Fruit fly (Drosophila melanogaster): ENCODE results near the gene AhcyL2.

Gene AhcyL2

DNA sequence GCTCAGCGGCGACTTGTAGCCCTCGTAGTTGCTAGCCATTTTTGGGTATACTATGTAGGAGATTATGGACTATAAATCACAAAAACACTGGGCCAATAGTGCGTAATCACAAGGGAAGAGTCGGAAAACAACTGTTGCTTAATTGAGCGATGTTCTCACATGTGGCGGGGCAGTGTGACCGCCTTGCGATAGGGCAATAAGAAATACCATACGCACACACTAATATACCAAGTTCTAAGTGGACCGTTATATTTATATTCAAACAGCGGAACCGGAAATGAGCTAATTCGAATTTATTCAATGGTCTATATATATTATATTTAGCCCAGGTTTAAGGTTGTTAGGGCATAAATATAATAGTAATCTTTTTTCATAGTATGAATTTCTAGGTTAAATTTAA, 39.0 kb upstream of the AhcyL2 start, which contains the start of gene Adsl (continued):
- TF ChIP-seq Dll (GFP tag; IDR thresholded peaks at IDR 0.05; ENCODE audit: partially characterized antibody), result 0 out of 4 replicates have a peak, but pooled peaks have one; percentile 49
- peak; percentile 45 for TF ChIP-seq Dp (GFP tag; optimal IDR thresholded peaks at IDR 0.05)
- TF ChIP-seq CG6654 (GFP tag; optimal IDR thresholded peaks at IDR 0.05), result peak; percentile 7
- TF ChIP-seq CG3065 (GFP tag; optimal IDR thresholded peaks at IDR 0.05), result no peak
- peak; percentile 78 for TF ChIP-seq MESR4 (GFP tag; optimal IDR thresholded peaks at IDR 0.05)
- TF ChIP-seq ac (GFP tag; optimal IDR thresholded peaks at IDR 0.05), result peak; percentile 73
- TF ChIP-seq CG12391 (tag; optimal IDR thresholded peaks at IDR 0.05), result peak; percentile 72
- TF ChIP-seq fd102C (GFP tag; optimal IDR thresholded peaks at IDR 0.05), result peak; percentile 60
- no peak for TF ChIP-seq CHES-1-like (GFP tag; optimal IDR thresholded peaks at IDR 0.05)
- peak; percentile 50 for TF ChIP-seq kni (GFP tag; optimal IDR thresholded peaks at IDR 0.05)
- peak; percentile 71 for TF ChIP-seq CG18599 (GFP tag; optimal IDR thresholded peaks at IDR 0.05)
- TF ChIP-seq nmo (GFP tag; optimal IDR thresholded peaks at IDR 0.05), result peak; percentile 73
- no peak for TF ChIP-seq CG15601 (tag; optimal IDR thresholded peaks at IDR 0.05)
- TF ChIP-seq CG9437 (GFP tag; optimal IDR thresholded peaks at IDR 0.05), result peak; percentile 65
- peak; percentile 82 for TF ChIP-seq CG9727 (GFP tag; optimal IDR thresholded peaks at IDR 0.05)
- TF ChIP-seq CG18476 (GFP tag; optimal IDR thresholded peaks at IDR 0.05), result no peak
- TF ChIP-seq CkIIα-i1 (GFP tag; IDR thresholded peaks at IDR 0.05), result no peak
- no peak for TF ChIP-seq ken (GFP tag; IDR thresholded peaks at IDR 0.05)
- TF ChIP-seq org-1 (GFP tag; optimal IDR thresholded peaks at IDR 0.05), result peak; percentile 63
- no peak for TF ChIP-seq CG42726 (GFP tag; IDR thresholded peaks at IDR 0.05; ENCODE audit: partially characterized antibody)
- peak; percentile 33 for TF ChIP-seq Dad (GFP tag; optimal IDR thresholded peaks at IDR 0.05)
- TF ChIP-seq trh (GFP tag; optimal IDR thresholded peaks at IDR 0.05), result peak; percentile 3
- TF ChIP-seq dysf (GFP tag; IDR thresholded peaks at IDR 0.05), result peak; percentile 17; the same call in 1 of the 3 replicates
- TF ChIP-seq da (GFP tag; optimal IDR thresholded peaks at IDR 0.05), result peak; percentile 12
- TF ChIP-seq Deaf1 (tag; optimal IDR thresholded peaks at IDR 0.05), result no peak
- TF ChIP-seq Hand (GFP tag; optimal IDR thresholded peaks at IDR 0.05), result no peak
- TF ChIP-seq sens-2 (GFP tag; IDR thresholded peaks at IDR 0.05), result 0 out of 2 replicates have a peak, but pooled peaks have one; percentile 23
- peak in 1 of 2 experiments; percentile 26 for TF ChIP-seq chif (GFP tag; optimal IDR thresholded peaks at IDR 0.05)
- no peak for TF ChIP-seq amos (GFP tag; IDR thresholded peaks at IDR 0.05; ENCODE audit: partially characterized antibody)
- peak; percentile 70 for TF ChIP-seq CG33213 (GFP tag; optimal IDR thresholded peaks at IDR 0.05)
- peak; percentile 57 for TF ChIP-seq Xbp1 (GFP tag; optimal IDR thresholded peaks at IDR 0.05)
- peak; percentile 86 for TF ChIP-seq CrebB (tag; optimal IDR thresholded peaks at IDR 0.05)
- TF ChIP-seq aop (GFP tag; IDR thresholded peaks at IDR 0.05), result peak; percentile 62; the same call in 1 of the 2 replicates
- TF ChIP-seq ato (GFP tag; IDR thresholded peaks at IDR 0.05; ENCODE audit: partially characterized antibody), result peak; percentile 26; the same call in 1 of the 2 replicates
- peak; percentile 72 for TF ChIP-seq CG3407 (GFP tag; optimal IDR thresholded peaks at IDR 0.05)
- TF ChIP-seq salm (tag; optimal IDR thresholded peaks at IDR 0.05), result peak; percentile 55
- peak; percentile 83 for TF ChIP-seq CG3281 (GFP tag; optimal IDR thresholded peaks at IDR 0.05)
- peak; percentile 45 for TF ChIP-seq CG12299 (tag; optimal IDR thresholded peaks at IDR 0.05)
- TF ChIP-seq ewg (GFP tag; optimal IDR thresholded peaks at IDR 0.05), result peak; percentile 48
- TF ChIP-seq CG8944 (GFP tag; optimal IDR thresholded peaks at IDR 0.05), result no peak
- peak; percentile 13 for TF ChIP-seq p53 (GFP tag; optimal IDR thresholded peaks at IDR 0.05)
- TF ChIP-seq zf30C (GFP tag; optimal IDR thresholded peaks at IDR 0.05), result no peak
- no peak for TF ChIP-seq Tbp (GFP tag; optimal IDR thresholded peaks at IDR 0.05)
- 0 out of 2 replicates have a peak, but pooled peaks have one; percentile 11 for TF ChIP-seq slbo (GFP tag; IDR thresholded peaks at IDR 0.05)
- peak; percentile 67 for TF ChIP-seq zen (tag; optimal IDR thresholded peaks at IDR 0.05)
- TF ChIP-seq CG13624 (GFP tag; optimal IDR thresholded peaks at IDR 0.05), result peak; percentile 19
- TF ChIP-seq Hr51 (GFP tag; optimal IDR thresholded peaks at IDR 0.05), result peak in 1 of 2 experiments; percentile 9
- TF ChIP-seq CG6854 (GFP tag; optimal IDR thresholded peaks at IDR 0.05), result peak; percentile 61
- TF ChIP-seq sna (GFP tag; IDR thresholded peaks at IDR 0.05; ENCODE audit: partially characterized antibody), result no peak

Data from whole organism, embryonic.